Fruit fly (Drosophila melanogaster): ENCODE measurements around the gene dbf.

DNA sequence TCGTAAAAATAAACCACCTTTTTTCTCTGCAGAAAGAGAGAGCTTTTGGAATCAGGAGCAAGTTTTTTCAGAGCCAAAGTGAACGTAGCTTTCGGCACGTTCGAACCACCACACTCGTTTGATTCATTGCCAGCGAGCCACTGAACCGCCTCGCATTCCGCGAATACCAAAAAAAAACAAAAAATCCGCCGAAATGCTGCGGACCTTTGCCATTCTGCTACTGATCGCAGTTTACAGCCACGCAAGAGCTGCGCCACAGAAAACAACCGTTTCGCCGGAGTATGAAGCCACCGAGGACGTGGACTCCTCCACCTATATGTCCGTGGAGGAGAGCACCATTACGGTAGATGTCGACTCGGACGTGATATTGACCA, 26.3 kb downstream of the dbf start:
- TF ChIP-seq kay (GFP tag; ENCODE audit: borderline replicate concordance) (no peak), Clk (GFP tag; optimal IDR thresholded peaks at IDR 0.05) (no peak), Crg-1 (GFP tag; optimal IDR thresholded peaks at IDR 0.05) (no peak), pad (GFP tag; optimal IDR thresholded peaks at IDR 0.05) (no peak), CG5204 (GFP tag; optimal IDR thresholded peaks at IDR 0.05) (no peak), toe (GFP tag; optimal IDR thresholded peaks at IDR 0.05) (no peak), CG7045 (GFP tag; optimal IDR thresholded peaks at IDR 0.05) (no peak), CG11617 (GFP tag; optimal IDR thresholded peaks at IDR 0.05) (no peak), bab1 (GFP tag; optimal IDR thresholded peaks at IDR 0.05) (no peak), CG1620 (GFP tag; optimal IDR thresholded peaks at IDR 0.05) (no peak), ovo (GFP tag; optimal IDR thresholded peaks at IDR 0.05) (no peak)
